Worm (Caenorhabditis elegans) whole organism, L3 larva: ENCODE results near the gene B0454.6.

Source experiments
- ama-1 ChIP-seq: fragments of 150-350 bp; optimal IDR thresholded peaks from 2 replicates; lab custom pipeline; 2018
- fos-1 ChIP-seq: fragments of 150-350 bp; optimal IDR thresholded peaks from 2 replicates; lab custom pipeline; 2014; ENCODE audit warnings: missing biosample characterization, missing genetic modification characterization
- lin-39 ChIP-seq: fragments of 150-350 bp; optimal IDR thresholded peaks from 2 replicates; lab custom pipeline; 2018; ENCODE audit warnings: missing biosample characterization, missing genetic modification reagents, missing genetic modification characterization
- mdl-1 ChIP-seq: fragments of 150-350 bp; optimal IDR thresholded peaks from 2 replicates; lab custom pipeline; 2014; ENCODE audit warnings: missing biosample characterization, missing genetic modification characterization
- nhr-11 ChIP-seq: fragments of 150-350 bp; optimal IDR thresholded peaks from 2 replicates; lab custom pipeline; 2014; ENCODE audit warnings: missing biosample characterization, missing genetic modification characterization
- nhr-12 ChIP-seq: fragments of 150-350 bp; optimal IDR thresholded peaks from 2 replicates; lab custom pipeline; 2014; ENCODE audit warnings: missing biosample characterization, missing genetic modification characterization
- nhr-23 ChIP-seq: fragments of 150-350 bp; optimal IDR thresholded peaks from 2 replicates; lab custom pipeline; 2014; ENCODE audit warnings: missing biosample characterization, missing genetic modification reagents, missing genetic modification characterization
- nhr-25 ChIP-seq: sonication (generic microtip); optimal IDR thresholded peaks from 2 replicates; lab custom pipeline; 2017; ENCODE audit warnings: missing biosample characterization, missing genetic modification characterization
- nhr-77 ChIP-seq: fragments of 150-350 bp; optimal IDR thresholded peaks from 2 replicates; lab custom pipeline; 2014; ENCODE audit warnings: missing biosample characterization, missing genetic modification characterization
- snpc-4 ChIP-seq: fragments of 150-350 bp; optimal IDR thresholded peaks from 2 replicates; lab custom pipeline; 2014; ENCODE audit warnings: missing biosample characterization, missing genetic modification characterization
- unc-39 ChIP-seq: sonication (generic microtip); optimal IDR thresholded peaks from 4 replicates; lab custom pipeline; 2017; ENCODE audit warnings: missing biosample characterization, missing genetic modification characterization
- unc-62 ChIP-seq: fragments of 150-350 bp; sonication (generic microtip); optimal IDR thresholded peaks from 4 replicates; lab custom pipeline; 2014; ENCODE audit warnings: missing biosample characterization, missing genetic modification reagents, missing genetic modification characterization
- zag-1 ChIP-seq: fragments of 150-350 bp; optimal IDR thresholded peaks from 2 replicates; lab custom pipeline; 2014; ENCODE audit warnings: missing biosample characterization, missing genetic modification characterization

DNA sequence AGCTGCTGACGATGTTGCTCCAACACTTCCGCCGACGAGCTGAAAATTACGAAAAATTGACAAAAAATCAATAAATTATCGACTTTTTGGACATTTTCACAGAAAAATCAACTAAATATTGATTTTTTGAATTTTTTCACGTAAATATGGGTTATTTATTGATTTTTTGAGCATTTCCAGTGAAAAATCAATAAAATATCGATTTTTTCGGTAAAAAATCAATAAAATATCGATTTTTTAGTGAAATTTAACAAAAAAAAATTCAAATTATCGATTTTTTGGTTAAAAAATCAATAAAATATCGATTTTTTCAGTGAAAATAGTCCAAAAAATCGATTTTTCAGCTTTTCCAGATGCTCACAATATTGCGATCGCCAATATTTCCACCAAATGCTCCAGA, 37.6 kb downstream of the B0454.6 start:
- no peak for TF ChIP-seq nhr-23 (tag; lab: Kevin White, UChicago)
- TF ChIP-seq ama-1 (lab: Kevin White, UChicago), result no peak
- no peak for TF ChIP-seq unc-39 (tag; lab: Kevin White, UChicago)
- TF ChIP-seq nhr-25 (tag; lab: Kevin White, UChicago), result no peak
- TF ChIP-seq fos-1 (tag; lab: Kevin White, UChicago), result no peak
- TF ChIP-seq nhr-12, result no peak
- no peak for TF ChIP-seq snpc-4
- TF ChIP-seq mdl-1 (tag; lab: Kevin White, UChicago), result no peak
- TF ChIP-seq lin-39 (tag; lab: Kevin White, UChicago), result no peak
- TF ChIP-seq unc-62 (GFP tag; lab: Kevin White, UChicago), result no peak
- TF ChIP-seq nhr-11 (tag; lab: Kevin White, UChicago), result no peak
- no peak for TF ChIP-seq nhr-77
- no peak for TF ChIP-seq zag-1 (tag; lab: Kevin White, UChicago)
